Worm (Caenorhabditis elegans) whole organism, late embryonic: ENCODE measurements around the gene F59A6.2.

Source experiments
- C08G9.2 ChIP-seq: sonication (generic microtip); optimal IDR thresholded peaks from 2 replicates; lab custom pipeline; 2016; ENCODE audit warnings: mild to moderate bottlenecking, missing genetic modification characterization, moderate library complexity, missing compliant biosample characterization
- F13H6.1 ChIP-seq: sonication (generic microtip); optimal IDR thresholded peaks from 2 replicates; lab custom pipeline; 2016; ENCODE audit warnings: missing genetic modification characterization, missing compliant biosample characterization
- ama-1 ChIP-seq: fragments of 150-350 bp; optimal IDR thresholded peaks from 2 replicates; lab custom pipeline; 2014
- ceh-14 ChIP-seq: sonication (generic microtip); optimal IDR thresholded peaks from 2 replicates; lab custom pipeline; 2016; ENCODE audit warnings: missing genotype, missing genetic modification characterization, missing compliant biosample characterization
- ceh-24 ChIP-seq: sonication (generic microtip); optimal IDR thresholded peaks from 2 replicates; lab custom pipeline; 2016; ENCODE audit warnings: mild to moderate bottlenecking, missing genetic modification characterization, missing compliant biosample characterization
- fkh-10 ChIP-seq: fragments of 150-350 bp; optimal IDR thresholded peaks from 2 replicates; lab custom pipeline; 2014; ENCODE audit warnings: missing biosample characterization, missing genetic modification reagents, missing genetic modification characterization
- ref-2 ChIP-seq: sonication (generic microtip); optimal IDR thresholded peaks from 2 replicates; lab custom pipeline; 2016; ENCODE audit warnings: missing genetic modification characterization, missing compliant biosample characterization
- unc-86 ChIP-seq: sonication (generic microtip); optimal IDR thresholded peaks from 2 replicates; lab custom pipeline; 2016; ENCODE audit warnings: missing genetic modification characterization, missing compliant biosample characterization

- TF ChIP-seq unc-86 (no peak), fkh-10 (GFP tag; lab: Kevin White, UChicago) (no peak), ceh-24 (tag; lab: Kevin White, UChicago) (no peak), ref-2 (tag; lab: Kevin White, UChicago) (no peak), ama-1 (no peak), F13H6.1 (tag; lab: Kevin White, UChicago) (no peak), ceh-14 (no peak), C08G9.2 (tag; lab: Kevin White, UChicago) (no peak)
These were observed 24.7 kb upstream of the F59A6.2 start, which contains the start of gene T27F7.12 for ce11 chrII:4989802-4990201.
